Fruit fly (Drosophila melanogaster) whole organism, embryonic: ENCODE measurements around the gene Cwc25.

Experiments used
- Adf1 ChIP-seq: fragments of 200-800 bp; sonication (Bioruptor generic); IDR thresholded peaks from 2 replicates; pipeline ENCODE4 v1.3.6; 2022; ENCODE audit warnings: missing biosample characterization, missing genetic modification characterization
- Antp ChIP-seq: fragments of 200-800 bp; sonication (Bioruptor generic); optimal IDR thresholded peaks from 3 replicates; lab custom pipeline; 2016; ENCODE audit warnings: missing biosample characterization, missing genetic modification characterization
- Asciz ChIP-seq: fragments of 200-800 bp; sonication (Bioruptor generic); optimal IDR thresholded peaks from 2 replicates; lab custom pipeline; 2017; ENCODE audit warnings: missing biosample characterization, mild to moderate bottlenecking, missing genetic modification characterization, missing genetic modification reagents
- BtbVII ChIP-seq: fragments of 200-800 bp; sonication (Bioruptor generic); optimal IDR thresholded peaks from 3 replicates; lab custom pipeline; 2017; ENCODE audit warnings: missing biosample characterization, mild to moderate bottlenecking, missing genetic modification characterization
- Bteb2 ChIP-seq: fragments of 200-800 bp; sonication (Bioruptor generic); optimal IDR thresholded peaks from 2 replicates; lab custom pipeline; 2016; ENCODE audit warnings: missing biosample characterization, missing genetic modification characterization
- CG10565 ChIP-seq: fragments of 200-800 bp; sonication (Bioruptor generic); optimal IDR thresholded peaks from 3 replicates; lab custom pipeline; 2016; ENCODE audit warnings: missing biosample characterization, mild to moderate bottlenecking, missing genetic modification characterization
- CG12071 ChIP-seq: fragments of 200-800 bp; sonication (Bioruptor generic); optimal IDR thresholded peaks from 3 replicates; lab custom pipeline; 2018; ENCODE audit warnings: missing biosample characterization, mild to moderate bottlenecking, missing genetic modification characterization
- CG13296 ChIP-seq: fragments of 200-800 bp; sonication (Bioruptor generic); optimal IDR thresholded peaks from 3 replicates; lab custom pipeline; 2018; ENCODE audit warnings: missing biosample characterization, mild to moderate bottlenecking, missing genetic modification characterization
- CG15479 ChIP-seq: fragments of 200-800 bp; sonication (Bioruptor generic); optimal IDR thresholded peaks from 3 replicates; lab custom pipeline; 2019; ENCODE audit warnings: missing biosample characterization, mild to moderate bottlenecking, missing genetic modification characterization, moderate library complexity
- CG17359 ChIP-seq: fragments of 200-800 bp; sonication (Bioruptor generic); optimal IDR thresholded peaks from 3 replicates; lab custom pipeline; 2018; ENCODE audit warnings: missing biosample characterization, mild to moderate bottlenecking, missing genetic modification characterization, moderate library complexity
- CG2120 ChIP-seq: fragments of 200-800 bp; sonication (Bioruptor generic); optimal IDR thresholded peaks from 3 replicates; lab custom pipeline; 2016; ENCODE audit warnings: missing biosample characterization, missing genetic modification characterization
- CG2889 ChIP-seq: fragments of 200-800 bp; sonication (Bioruptor generic); IDR thresholded peaks from 3 replicates; pipeline ENCODE4 v1.3.6; 2022; ENCODE audit warnings: missing biosample characterization, missing genetic modification characterization
- CG3407 ChIP-seq: fragments of 200-800 bp; sonication (Bioruptor generic); optimal IDR thresholded peaks from 2 replicates; lab custom pipeline; 2018; ENCODE audit warnings: missing biosample characterization, mild to moderate bottlenecking, missing genetic modification characterization
- CG3726 ChIP-seq: fragments of 200-800 bp; sonication (Bioruptor generic); IDR thresholded peaks from 3 replicates; pipeline ENCODE4, ENCODE4 v1.3.6; 2022; ENCODE audit warnings: missing biosample characterization, missing genetic modification characterization
- CG4328 ChIP-seq: fragments of 200-800 bp; sonication (Bioruptor generic); optimal IDR thresholded peaks from 3 replicates; lab custom pipeline; 2017; ENCODE audit warnings: missing biosample characterization, missing genetic modification reagents, missing genetic modification characterization
- CG7271 ChIP-seq: fragments of 200-800 bp; sonication (Bioruptor generic); optimal IDR thresholded peaks from 2 replicates; lab custom pipeline; 2018; ENCODE audit warnings: missing biosample characterization, mild to moderate bottlenecking, missing genetic modification characterization, moderate library complexity
- CG8924 ChIP-seq: fragments of 200-800 bp; optimal IDR thresholded peaks from 3 replicates; lab custom pipeline; 2019; ENCODE audit warnings: missing biosample characterization, mild to moderate bottlenecking, missing genetic modification characterization, moderate library complexity
- CG9727 ChIP-seq: fragments of 200-800 bp; sonication (Bioruptor generic); optimal IDR thresholded peaks from 3 replicates; lab custom pipeline; 2017; ENCODE audit warnings: missing biosample characterization, mild to moderate bottlenecking, missing genetic modification characterization
- CoRest ChIP-seq: fragments of 200-800 bp; sonication (Bioruptor generic); optimal IDR thresholded peaks from 3 replicates; lab custom pipeline; 2018; ENCODE audit warnings: missing biosample characterization, mild to moderate bottlenecking, missing genetic modification characterization, moderate library complexity
- D ChIP-seq, 2 experiments: fragments of 200-800 bp in 1 of 2; fragments of >200 bp in 1 of 2; sonication (Bioruptor generic) in 1 of 2; optimal IDR thresholded peaks; 2 replicates in 1 of 2; 3 replicates in 1 of 2; lab custom pipeline; 2017; ENCODE audit warnings: mild to moderate bottlenecking in 1 of 2, missing biosample characterization in 1 of 2, missing genetic modification characterization in 1 of 2, missing genetic modification reagents in 1 of 2
- Dad ChIP-seq: fragments of 200-800 bp; sonication (Bioruptor generic); optimal IDR thresholded peaks from 3 replicates; lab custom pipeline; 2016; ENCODE audit warnings: missing biosample characterization, missing genetic modification characterization
- Dek ChIP-seq: fragments of 200-800 bp; sonication (Bioruptor generic); optimal IDR thresholded peaks from 3 replicates; lab custom pipeline; 2019; ENCODE audit warnings: missing biosample characterization, mild to moderate bottlenecking, missing genetic modification characterization, moderate library complexity
- Gug ChIP-seq: fragments of 200-800 bp; sonication (Bioruptor generic); IDR thresholded peaks from 4 replicates; pipeline ENCODE4 v1.3.6; 2022; ENCODE audit warnings: missing biosample characterization, missing genetic modification characterization
- HLH54F ChIP-seq: fragments of 200-800 bp; sonication (Bioruptor generic); optimal IDR thresholded peaks from 3 replicates; lab custom pipeline; 2016; ENCODE audit warnings: missing biosample characterization, missing genetic modification characterization
- HLHmδ ChIP-seq: fragments of 200-800 bp; sonication (Bioruptor generic); optimal IDR thresholded peaks from 2 replicates; lab custom pipeline; 2018; ENCODE audit warnings: missing biosample characterization, mild to moderate bottlenecking, missing genetic modification characterization, moderate library complexity
- HmgZ ChIP-seq: fragments of 200-800 bp; sonication (Bioruptor generic); optimal IDR thresholded peaks from 2 replicates; lab custom pipeline; 2018; ENCODE audit warnings: missing biosample characterization, mild to moderate bottlenecking, missing genetic modification characterization
- Jarid2 ChIP-seq: fragments of 200-800 bp; sonication (Bioruptor generic); optimal IDR thresholded peaks from 3 replicates; lab custom pipeline; 2017; ENCODE audit warnings: mild to moderate bottlenecking, missing biosample characterization, missing genetic modification reagents, missing genetic modification characterization
- MTF-1 ChIP-seq: fragments of 200-800 bp; sonication (Bioruptor generic); optimal IDR thresholded peaks from 2 replicates; lab custom pipeline; 2018; ENCODE audit warnings: missing biosample characterization, mild to moderate bottlenecking, missing genetic modification characterization, borderline replicate concordance
- Neu2 ChIP-seq: fragments of 200-800 bp; sonication (Bioruptor generic); optimal IDR thresholded peaks from 3 replicates; lab custom pipeline; 2016; ENCODE audit warnings: missing biosample characterization, missing genetic modification characterization, borderline replicate concordance
- Oli ChIP-seq: fragments of 200-800 bp; sonication (Bioruptor generic); optimal IDR thresholded peaks from 2 replicates; lab custom pipeline; 2018; ENCODE audit warnings: missing biosample characterization, mild to moderate bottlenecking, missing genetic modification characterization, moderate library complexity
- Pdp1 ChIP-seq, 2 experiments: fragments of 200-800 bp; sonication (Bioruptor generic); optimal IDR thresholded peaks; 3 replicates each; lab custom pipeline; 2016; ENCODE audit warnings: missing biosample characterization in 2 of 2, missing genetic modification characterization in 2 of 2, mild to moderate bottlenecking in 1 of 2, moderate library complexity in 1 of 2
- Stat92E ChIP-seq, 3 experiments: fragments of >200 bp in 2 of 3; fragments of 200-800 bp in 1 of 3; sonication (Bioruptor generic) in 1 of 3; optimal IDR thresholded peaks; 2 replicates each; lab custom pipeline; 2017 to 2019; ENCODE audit warnings: missing biosample characterization in 3 of 3, missing genetic modification characterization in 3 of 3, mild to moderate bottlenecking in 1 of 3, moderate library complexity in 1 of 3
- Tbp ChIP-seq: fragments of >200 bp; optimal IDR thresholded peaks from 2 replicates; lab custom pipeline; 2018; ENCODE audit warnings: missing biosample characterization, missing genetic modification characterization
- abd-A ChIP-seq: fragments of 200-800 bp; sonication (Bioruptor generic); optimal IDR thresholded peaks from 3 replicates; lab custom pipeline; 2019; ENCODE audit warnings: missing biosample characterization, mild to moderate bottlenecking, missing genetic modification characterization, moderate library complexity
- bigmax ChIP-seq: fragments of 200-800 bp; sonication (Bioruptor generic); optimal IDR thresholded peaks from 2 replicates; lab custom pipeline; 2018; ENCODE audit warnings: missing biosample characterization, mild to moderate bottlenecking, missing genetic modification characterization
- cg ChIP-seq: fragments of 200-800 bp; sonication (Bioruptor generic); optimal IDR thresholded peaks from 3 replicates; lab custom pipeline; 2019; ENCODE audit warnings: missing biosample characterization, mild to moderate bottlenecking, missing genetic modification characterization, moderate library complexity
- dm ChIP-seq: fragments of 200-800 bp; sonication (Bioruptor generic); optimal IDR thresholded peaks from 3 replicates; lab custom pipeline; 2016; ENCODE audit warnings: missing biosample characterization, missing genetic modification characterization
- dmrt11E ChIP-seq: fragments of 200-800 bp; sonication (Bioruptor generic); optimal IDR thresholded peaks from 3 replicates; lab custom pipeline; 2018; ENCODE audit warnings: missing biosample characterization, mild to moderate bottlenecking, missing genetic modification characterization, moderate library complexity
- exex ChIP-seq: fragments of 200-800 bp; sonication (Bioruptor generic); optimal IDR thresholded peaks from 4 replicates; lab custom pipeline; 2018; ENCODE audit warnings: missing biosample characterization, mild to moderate bottlenecking, missing genetic modification characterization, moderate library complexity
- fd102C ChIP-seq: fragments of 200-800 bp; sonication (Bioruptor generic); optimal IDR thresholded peaks from 2 replicates; lab custom pipeline; 2018; ENCODE audit warnings: missing biosample characterization, mild to moderate bottlenecking, missing genetic modification characterization, moderate library complexity
- gfzf ChIP-seq: fragments of 200-800 bp; sonication (Bioruptor generic); optimal IDR thresholded peaks from 2 replicates; lab custom pipeline; 2016; ENCODE audit warnings: missing biosample characterization, mild to moderate bottlenecking, missing genetic modification characterization, moderate library complexity
- gsb-n ChIP-seq: fragments of 200-800 bp; sonication (Bioruptor generic); optimal IDR thresholded peaks from 3 replicates; lab custom pipeline; 2018; ENCODE audit warnings: missing biosample characterization, mild to moderate bottlenecking, missing genetic modification characterization
- jigr1 ChIP-seq: fragments of 200-800 bp; sonication (Bioruptor generic); IDR thresholded peaks from 3 replicates; pipeline ENCODE4 v1.3.6; 2022; ENCODE audit warnings: missing biosample characterization, missing genetic modification characterization
- lbe ChIP-seq: fragments of 200-800 bp; sonication (Bioruptor generic); optimal IDR thresholded peaks from 2 replicates; lab custom pipeline; 2016; ENCODE audit warnings: missing biosample characterization, mild to moderate bottlenecking, missing genetic modification characterization
- onecut ChIP-seq: fragments of 200-800 bp; sonication (Bioruptor generic); IDR thresholded peaks from 2 replicates; pipeline ENCODE4 v1.3.6; 2022; ENCODE audit warnings: missing biosample characterization, missing genetic modification characterization
- sqz ChIP-seq: fragments of 200-800 bp; sonication (Bioruptor generic); optimal IDR thresholded peaks from 3 replicates; lab custom pipeline; 2018; ENCODE audit warnings: missing biosample characterization, mild to moderate bottlenecking, missing genetic modification characterization

The Cwc25 gene

dm6 chr2L:2752460-2753411 lies 7.8 kb downstream of the Cwc25 start, which contains the start of gene Pgk (continued):
- TF ChIP-seq Oli (tag; lab: Kevin White, UChicago) (peak; percentile 38), Bteb2 (GFP tag; lab: Kevin White, UChicago) (peak; percentile 39), D (optimal IDR thresholded peaks at IDR 0.05; lab: Kevin White, UChicago) (peak; percentile 81), D (GFP tag; optimal IDR thresholded peaks at IDR 0.05; lab: Kevin White, UChicago) (peak; percentile 23), Tbp (GFP tag; lab: Kevin White, UChicago) (peak; percentile 99), Adf1 (GFP tag; lab: Robert Waterston, UW) (no peak), CG9727 (GFP tag; lab: Kevin White, UChicago) (peak; percentile 49), CG3726 (no peak), Stat92E (GFP tag; optimal IDR thresholded peaks at IDR 0.05; lab: Kevin White, UChicago) (peak in 1 of 3 experiments; percentile 5), CG7271 (tag; lab: Kevin White, UChicago) (no peak), CG10565 (GFP tag; lab: Kevin White, UChicago) (no peak), Jarid2 (peak; percentile 74), CG2120 (GFP tag; lab: Kevin White, UChicago) (peak; percentile 61), Pdp1 (GFP tag; optimal IDR thresholded peaks at IDR 0.05; lab: Kevin White, UChicago) (peak in 1 of 2 experiments; percentile 65), CoRest (tag; lab: Kevin White, UChicago) (peak; percentile 31), CG3407 (peak; percentile 44), onecut (GFP tag; lab: Robert Waterston, UW) (peak; percentile 59), Dad (GFP tag; lab: Kevin White, UChicago) (peak; percentile 44), sqz (GFP tag; lab: Kevin White, UChicago) (peak; percentile 75), CG13296 (GFP tag; lab: Kevin White, UChicago) (peak; percentile 79), MTF-1 (peak; percentile 54), CG15479 (peak; percentile 98), cg (GFP tag; lab: Kevin White, UChicago) (peak; percentile 41), CG17359 (tag; lab: Kevin White, UChicago) (peak; percentile 33), gsb-n (tag; lab: Kevin White, UChicago) (peak; percentile 32), Dek (tag; lab: Kevin White, UChicago) (peak; percentile 55), HLH54F (GFP tag; lab: Kevin White, UChicago) (peak; percentile 1), CG2889 (GFP tag; lab: Robert Waterston, UW) (no peak), dm (GFP tag; lab: Kevin White, UChicago) (no peak), dmrt11E (tag; lab: Kevin White, UChicago) (peak; percentile 6), bigmax (GFP tag; lab: Kevin White, UChicago) (no peak), abd-A (tag; lab: Kevin White, UChicago) (peak; percentile 82), CG4328 (GFP tag; lab: Kevin White, UChicago) (peak; percentile 70), fd102C (peak; percentile 17), HmgZ (tag; lab: Kevin White, UChicago) (peak; percentile 58), gfzf (GFP tag; lab: Kevin White, UChicago) (no peak), Gug (GFP tag; lab: Robert Waterston, UW) (peak; percentile 1; the same call in 1 of the 4 replicates), HLHmδ (GFP tag; lab: Kevin White, UChicago) (peak; percentile 88), Asciz (peak; percentile 26), jigr1 (GFP tag; lab: Robert Waterston, UW) (no peak), Antp (GFP tag; lab: Kevin White, UChicago) (peak; percentile 53), lbe (GFP tag; lab: Kevin White, UChicago) (peak; percentile 84), exex (peak; percentile 65), Neu2 (no peak), CG8924 (peak; percentile 61), BtbVII (GFP tag; lab: Kevin White, UChicago) (peak; percentile 82), CG12071 (peak; percentile 17)
